Fruit fly (Drosophila melanogaster): ENCODE data around the gene CG15531.

- TF ChIP-seq CG8478 (optimal IDR thresholded peaks at IDR 0.05) = no peak
- no peak for TF ChIP-seq CTCF (optimal IDR thresholded peaks at IDR 0.05)
Observed at dm6 chr3R:30189398-30189797, 6.6 kb downstream of the CG15531 start.

Data from S2 (cell line).